Fruit fly (Drosophila melanogaster) whole organism, prepupa: ENCODE measurements around the gene CG4440.

ENCODE experiments used
- Blimp-1 ChIP-seq: fragments of 200-800 bp; sonication (Bioruptor generic); optimal IDR thresholded peaks from 3 replicates; lab custom pipeline; 2017; ENCODE audit warnings: missing biosample characterization, missing genetic modification characterization, mild to moderate bottlenecking, moderate library complexity, missing genetic modification reagents
- CG10631 ChIP-seq: fragments of 200-800 bp; sonication (Bioruptor generic); optimal IDR thresholded peaks from 2 replicates; lab custom pipeline; 2016; ENCODE audit warnings: missing biosample characterization, missing genetic modification characterization
- CG11294 ChIP-seq: fragments of 200-800 bp; sonication (Bioruptor generic); IDR thresholded peaks from 2 replicates; pipeline ENCODE4 v1.3.6; 2022; ENCODE audit warnings: missing biosample characterization, missing genetic modification characterization
- CG11762 ChIP-seq: fragments of 200-800 bp; sonication (Bioruptor generic); optimal IDR thresholded peaks from 3 replicates; lab custom pipeline; 2016; ENCODE audit warnings: missing biosample characterization, missing genetic modification characterization; ENCODE audit not compliant: insufficient read depth
- CG15336 ChIP-seq: fragments of 200-800 bp; sonication (Bioruptor generic); IDR thresholded peaks from 2 replicates; pipeline ENCODE4 v1.3.6; 2022; ENCODE audit warnings: missing biosample characterization, missing genetic modification characterization
- CG1621 ChIP-seq: fragments of 200-800 bp; sonication (Bioruptor generic); optimal IDR thresholded peaks from 3 replicates; lab custom pipeline; 2018; ENCODE audit warnings: missing biosample characterization, mild to moderate bottlenecking, missing genetic modification characterization
- CG16779 ChIP-seq: fragments of 200-800 bp; sonication (Bioruptor generic); optimal IDR thresholded peaks from 3 replicates; lab custom pipeline; 2017; ENCODE audit warnings: missing biosample characterization, mild to moderate bottlenecking, missing genetic modification characterization
- CG31627 ChIP-seq: fragments of 200-800 bp; sonication (Bioruptor generic); optimal IDR thresholded peaks from 3 replicates; lab custom pipeline; 2016; ENCODE audit warnings: missing biosample characterization, missing genetic modification characterization
- CG3919 ChIP-seq: fragments of 200-800 bp; sonication (Bioruptor generic); optimal IDR thresholded peaks from 3 replicates; lab custom pipeline; 2016; ENCODE audit warnings: missing biosample characterization, missing genetic modification characterization
- CG4318 ChIP-seq: fragments of 200-800 bp; sonication (Bioruptor generic); optimal IDR thresholded peaks from 3 replicates; lab custom pipeline; 2017; ENCODE audit warnings: missing biosample characterization, mild to moderate bottlenecking, missing genetic modification characterization
- CG6163 ChIP-seq: fragments of 200-800 bp; sonication (Bioruptor generic); IDR thresholded peaks from 3 replicates; pipeline ENCODE4 v1.3.6; 2022; ENCODE audit warnings: missing biosample characterization, missing genetic modification characterization
- CG6276 ChIP-seq: fragments of 200-800 bp; sonication (Bioruptor generic); optimal IDR thresholded peaks from 2 replicates; lab custom pipeline; 2017; ENCODE audit warnings: missing biosample characterization, mild to moderate bottlenecking, missing genetic modification characterization
- CG6792 ChIP-seq: fragments of 200-800 bp; sonication (Bioruptor generic); optimal IDR thresholded peaks from 3 replicates; lab custom pipeline; 2016; ENCODE audit warnings: missing biosample characterization, missing genetic modification characterization
- CG6808 ChIP-seq: fragments of 200-800 bp; sonication (Bioruptor generic); optimal IDR thresholded peaks from 3 replicates; lab custom pipeline; 2017; ENCODE audit warnings: missing biosample characterization, missing genetic modification characterization, mild to moderate bottlenecking, moderate library complexity, missing genetic modification reagents
- CG6854 ChIP-seq: fragments of 200-800 bp; sonication (Bioruptor generic); optimal IDR thresholded peaks from 2 replicates; lab custom pipeline; 2017; ENCODE audit warnings: missing biosample characterization, mild to moderate bottlenecking, missing genetic modification characterization
- CG7368 ChIP-seq: fragments of 200-800 bp; sonication (Bioruptor generic); optimal IDR thresholded peaks from 3 replicates; lab custom pipeline; 2016; ENCODE audit warnings: missing biosample characterization, missing genetic modification characterization
- CG8319 ChIP-seq: fragments of 200-800 bp; sonication (Bioruptor generic); optimal IDR thresholded peaks from 3 replicates; lab custom pipeline; 2016; ENCODE audit warnings: missing biosample characterization, missing genetic modification characterization
- CG8632 ChIP-seq: fragments of 200-800 bp; sonication (Bioruptor generic); optimal IDR thresholded peaks from 3 replicates; lab custom pipeline; 2016; ENCODE audit warnings: missing biosample characterization, missing genetic modification characterization
- Eip75B ChIP-seq: fragments of 200-800 bp; sonication (Bioruptor generic); optimal IDR thresholded peaks from 3 replicates; lab custom pipeline; 2016; ENCODE audit warnings: missing biosample characterization, missing genetic modification characterization
- Eip78C ChIP-seq: fragments of 200-800 bp; sonication (Bioruptor generic); peaks from one replicate; lab custom pipeline; 2016; ENCODE audit warnings: missing biosample characterization, missing genetic modification characterization
- Ets21C ChIP-seq: fragments of 200-800 bp; sonication (Bioruptor generic); optimal IDR thresholded peaks from 3 replicates; lab custom pipeline; 2016; ENCODE audit warnings: missing biosample characterization, missing genetic modification characterization
- Gug ChIP-seq: fragments of 200-800 bp; sonication (Bioruptor generic); IDR thresholded peaks from 2 replicates; pipeline ENCODE4 v1.3.6; 2022; ENCODE audit warnings: missing biosample characterization, missing genetic modification characterization
- Hr39 ChIP-seq: fragments of 200-800 bp; sonication (Bioruptor generic); optimal IDR thresholded peaks from 2 replicates; lab custom pipeline; 2016; ENCODE audit warnings: missing biosample characterization, missing genetic modification characterization
- Lpt ChIP-seq: fragments of 200-800 bp; sonication (Bioruptor generic); optimal IDR thresholded peaks from 3 replicates; lab custom pipeline; 2016; ENCODE audit warnings: missing biosample characterization, missing genetic modification characterization
- Met ChIP-seq: fragments of 200-800 bp; sonication (Bioruptor generic); optimal IDR thresholded peaks from 3 replicates; lab custom pipeline; 2016; ENCODE audit warnings: missing biosample characterization, missing genetic modification characterization
- OdsH ChIP-seq: fragments of 200-800 bp; sonication (Bioruptor generic); optimal IDR thresholded peaks from 3 replicates; lab custom pipeline; 2016; ENCODE audit warnings: missing biosample characterization, missing genetic modification characterization
- Smox ChIP-seq: fragments of 200-800 bp; sonication (Bioruptor generic); optimal IDR thresholded peaks from 3 replicates; lab custom pipeline; 2016; ENCODE audit warnings: missing biosample characterization, missing genetic modification characterization
- Sox14 ChIP-seq: fragments of 200-800 bp; sonication (Bioruptor generic); optimal IDR thresholded peaks from 3 replicates; lab custom pipeline; 2016; ENCODE audit warnings: missing biosample characterization, missing genetic modification characterization
- achi ChIP-seq: fragments of 200-800 bp; sonication (Bioruptor generic); optimal IDR thresholded peaks from 3 replicates; lab custom pipeline; 2016; ENCODE audit warnings: missing biosample characterization, missing genetic modification characterization
- acj6 ChIP-seq: fragments of 200-800 bp; sonication (Bioruptor generic); optimal IDR thresholded peaks from 3 replicates; lab custom pipeline; 2016; ENCODE audit warnings: missing biosample characterization, missing genetic modification characterization
- cyc ChIP-seq: fragments of 200-800 bp; sonication (Bioruptor generic); optimal IDR thresholded peaks from 3 replicates; lab custom pipeline; 2016; ENCODE audit warnings: missing biosample characterization, missing genetic modification characterization
- dac ChIP-seq: fragments of 200-800 bp; sonication (Bioruptor generic); optimal IDR thresholded peaks from 2 replicates; lab custom pipeline; 2017; ENCODE audit warnings: missing biosample characterization, mild to moderate bottlenecking, missing genetic modification characterization
- dsx ChIP-seq: fragments of 200-800 bp; optimal IDR thresholded peaks from 3 replicates; lab custom pipeline; 2019; ENCODE audit warnings: missing biosample characterization, mild to moderate bottlenecking, missing genetic modification characterization, moderate library complexity; ENCODE audit not compliant: poor library complexity, severe bottlenecking
- eg ChIP-seq: fragments of 200-800 bp; sonication (Bioruptor generic); IDR thresholded peaks from 3 replicates; pipeline ENCODE4 v1.3.6; 2022; ENCODE audit warnings: missing biosample characterization, missing genetic modification characterization
- esn ChIP-seq: fragments of 200-800 bp; sonication (Bioruptor generic); optimal IDR thresholded peaks from 2 replicates; lab custom pipeline; 2016; ENCODE audit warnings: missing biosample characterization, mild to moderate bottlenecking, missing genetic modification characterization, moderate library complexity
- fd59A ChIP-seq: fragments of 200-800 bp; sonication (Bioruptor generic); optimal IDR thresholded peaks from 2 replicates; lab custom pipeline; 2017; ENCODE audit warnings: missing biosample characterization, mild to moderate bottlenecking, missing genetic modification characterization, missing genetic modification reagents
- fd85E ChIP-seq: fragments of 200-800 bp; sonication (Bioruptor generic); optimal IDR thresholded peaks from 3 replicates; lab custom pipeline; 2016; ENCODE audit warnings: missing biosample characterization, missing genetic modification characterization
- fkh ChIP-seq: fragments of 200-800 bp; sonication (Bioruptor generic); optimal IDR thresholded peaks from 3 replicates; lab custom pipeline; 2017; ENCODE audit warnings: missing biosample characterization, mild to moderate bottlenecking, missing genetic modification characterization, moderate library complexity
- lz ChIP-seq: fragments of 200-800 bp; sonication (Bioruptor generic); optimal IDR thresholded peaks from 3 replicates; lab custom pipeline; 2016; ENCODE audit warnings: missing biosample characterization, missing genetic modification characterization
- net ChIP-seq: fragments of 200-800 bp; sonication (Bioruptor generic); optimal IDR thresholded peaks from 3 replicates; lab custom pipeline; 2016; ENCODE audit warnings: missing biosample characterization, missing genetic modification characterization
- pdm3 ChIP-seq: fragments of 200-800 bp; sonication (Bioruptor generic); optimal IDR thresholded peaks from 3 replicates; lab custom pipeline; 2016; ENCODE audit warnings: missing biosample characterization, missing genetic modification characterization
- salr ChIP-seq, 2 experiments: fragments of 200-800 bp; sonication (Bioruptor generic); optimal IDR thresholded peaks; 3 replicates each; lab custom pipeline; 2016 to 2018; ENCODE audit warnings: missing biosample characterization in 2 of 2, missing genetic modification characterization in 2 of 2, mild to moderate bottlenecking in 1 of 2
- spab ChIP-seq: fragments of 200-800 bp; sonication (Bioruptor generic); optimal IDR thresholded peaks from 2 replicates; lab custom pipeline; 2017; ENCODE audit warnings: missing biosample characterization, mild to moderate bottlenecking, missing genetic modification characterization, missing genetic modification reagents
- svp ChIP-seq: fragments of 200-800 bp; sonication (Bioruptor generic); peaks from one replicate; lab custom pipeline; 2016; ENCODE audit warnings: missing biosample characterization, missing genetic modification characterization
- topi ChIP-seq: fragments of 200-800 bp; sonication (Bioruptor generic); optimal IDR thresholded peaks from 3 replicates; lab custom pipeline; 2016; ENCODE audit warnings: missing biosample characterization, missing genetic modification characterization
- vri ChIP-seq: fragments of 200-800 bp; sonication (Bioruptor generic); optimal IDR thresholded peaks from 3 replicates; lab custom pipeline; 2016; ENCODE audit warnings: missing biosample characterization, mild to moderate bottlenecking, missing genetic modification characterization

Gene CG4440

dm6 chr2L:16299466-16300311, 30.0 kb upstream of the CG4440 start, which contains the start of the genes heix and CG17328 (continued):
- TF ChIP-seq achi (GFP tag; lab: Kevin White, UChicago): peak; percentile 83
- peak; percentile 92 for TF ChIP-seq svp
- TF ChIP-seq lz (GFP tag; lab: Kevin White, UChicago): peak; percentile 78
- peak; percentile 56 for TF ChIP-seq CG6792 (GFP tag; lab: Kevin White, UChicago)
- TF ChIP-seq esn: peak; percentile 84
- TF ChIP-seq Sox14: peak; percentile 81
- no peak for TF ChIP-seq pdm3 (GFP tag; lab: Kevin White, UChicago)
- TF ChIP-seq CG6854 (GFP tag; lab: Kevin White, UChicago): peak; percentile 61
- TF ChIP-seq fd85E (GFP tag; lab: Kevin White, UChicago): no peak
- TF ChIP-seq dac (GFP tag; lab: Kevin White, UChicago): peak; percentile 42
- no peak for TF ChIP-seq vri (GFP tag; lab: Kevin White, UChicago)
- no peak; the same call in 1 of the 3 replicates for TF ChIP-seq CG6163 (GFP tag; lab: Robert Waterston, UW)
- TF ChIP-seq CG3919 (GFP tag; lab: Kevin White, UChicago): no peak
- TF ChIP-seq, all 60 proteins: peak for 36

dm6 chr2L:16302773-16303279, 26.9 kb upstream of the CG4440 start, which contains the start of gene GMF:
GMF (minus strand) TSS chr2L:16302954.
- TF ChIP-seq Blimp-1 (GFP tag; lab: Kevin White, UChicago) (no peak), Lpt (no peak), Ets21C (no peak), Met (GFP tag; lab: Kevin White, UChicago) (no peak), pdm3 (GFP tag; lab: Kevin White, UChicago) (no peak), CG6792 (GFP tag; lab: Kevin White, UChicago) (no peak), CG6808 (no peak), CG6276 (no peak), CG3919 (GFP tag; lab: Kevin White, UChicago) (no peak), Hr39 (GFP tag; lab: Kevin White, UChicago) (no peak), CG16779 (tag; lab: Kevin White, UChicago) (no peak), svp (no peak), OdsH (GFP tag; lab: Kevin White, UChicago) (no peak), vri (GFP tag; lab: Kevin White, UChicago) (no peak), CG11762 (no peak), CG7368 (GFP tag; lab: Kevin White, UChicago) (no peak), fd85E (GFP tag; lab: Kevin White, UChicago) (no peak), dsx (no peak), eg (no peak), cyc (GFP tag; lab: Kevin White, UChicago) (peak; percentile 22), CG15336 (GFP tag; lab: Robert Waterston, UW) (no peak), lz (GFP tag; lab: Kevin White, UChicago) (peak; percentile 49), fd59A (GFP tag; lab: Kevin White, UChicago) (no peak), achi (GFP tag; lab: Kevin White, UChicago) (no peak), CG8319 (GFP tag; lab: Kevin White, UChicago) (no peak), esn (peak; percentile 55), acj6 (GFP tag; lab: Kevin White, UChicago) (no peak), CG11294 (no peak), CG8632 (GFP tag; lab: Kevin White, UChicago) (no peak), salr (GFP tag; optimal IDR thresholded peaks at IDR 0.05; lab: Kevin White, UChicago) (no peak), CG31627 (GFP tag; lab: Kevin White, UChicago) (no peak), Sox14 (peak; percentile 41), spab (no peak), topi (GFP tag; lab: Kevin White, UChicago) (peak; percentile 37), CG4318 (GFP tag; lab: Kevin White, UChicago) (no peak), CG10631 (peak; percentile 38), Eip78C (peak; percentile 61), dac (GFP tag; lab: Kevin White, UChicago) (no peak), Smox (no peak), fkh (GFP tag; lab: Kevin White, UChicago) (peak; percentile 38), net (GFP tag; lab: Kevin White, UChicago) (no peak), CG1621 (tag; lab: Kevin White, UChicago) (no peak), Gug (GFP tag; lab: Robert Waterston, UW) (no peak), Eip75B (GFP tag; lab: Kevin White, UChicago) (no peak)
